Fruit fly (Drosophila melanogaster): ENCODE results near the gene OtopLa.

OtopLa gene

DNA sequence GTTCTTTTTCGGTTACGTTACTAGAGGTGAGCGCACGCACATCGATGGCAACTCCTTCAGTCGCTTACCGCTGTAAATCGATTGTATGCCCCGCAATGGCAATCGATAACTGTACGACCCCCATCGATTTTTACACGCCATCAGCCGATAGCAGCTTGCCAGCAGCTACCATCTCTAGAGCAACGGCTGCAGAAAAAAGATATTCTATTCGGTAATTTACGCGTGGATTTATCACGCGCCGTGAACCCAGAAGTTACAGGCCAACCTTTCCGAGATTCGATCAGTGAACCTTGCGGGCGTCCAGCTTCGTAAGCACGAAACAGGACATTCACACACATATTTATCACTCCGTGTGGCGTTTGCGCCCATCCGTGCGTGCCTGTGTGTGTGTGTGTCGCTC is 17.6 kb upstream of the OtopLa start, which contains the start of the genes Sirt4 and CG4119 (continued):
- TF ChIP-seq Gsc (GFP tag; IDR thresholded peaks at IDR 0.05) (no peak), Rx (GFP tag; IDR thresholded peaks at IDR 0.05) (no peak), tx (GFP tag; optimal IDR thresholded peaks at IDR 0.05) (peak; percentile 26), bcd (GFP tag; optimal IDR thresholded peaks at IDR 0.05) (no peak), CG14441 (GFP tag; IDR thresholded peaks at IDR 0.05) (no peak), CG3065 (GFP tag; optimal IDR thresholded peaks at IDR 0.05) (no peak), sqz (GFP tag; optimal IDR thresholded peaks at IDR 0.05) (no peak), CTCF (GFP tag; optimal IDR thresholded peaks at IDR 0.05) (no peak), MBD-R2 (GFP tag; IDR thresholded peaks at IDR 0.05) (peak; percentile 96), CkIIα-i1 (GFP tag; IDR thresholded peaks at IDR 0.05) (no peak), fd64A (GFP tag; optimal IDR thresholded peaks at IDR 0.05) (no peak), ato (GFP tag; IDR thresholded peaks at IDR 0.05; ENCODE audit: partially characterized antibody) (peak; percentile 98), oc (tag; optimal IDR thresholded peaks at IDR 0.05) (peak; percentile 17), wor (GFP tag; IDR thresholded peaks at IDR 0.05) (no peak), Fer2 (tag; optimal IDR thresholded peaks at IDR 0.05) (no peak), CG30431 (GFP tag; optimal IDR thresholded peaks at IDR 0.05) (no peak), h (optimal IDR thresholded peaks at IDR 0.05) (no peak), CG6813 (GFP tag; optimal IDR thresholded peaks at IDR 0.05) (no peak), schlank (tag; optimal IDR thresholded peaks at IDR 0.05) (no peak), CG11560 (tag; IDR thresholded peaks at IDR 0.05) (peak; percentile 66; the same call in 2 of the 3 replicates), Hand (GFP tag; optimal IDR thresholded peaks at IDR 0.05) (no peak), CG16815 (GFP tag; optimal IDR thresholded peaks at IDR 0.05) (no peak), Taf1 (GFP tag; IDR thresholded peaks at IDR 0.05) (0 out of 2 replicates have a peak, but pooled peaks have one; percentile 16), dati (GFP tag; IDR thresholded peaks at IDR 0.05) (no peak), sens-2 (GFP tag; IDR thresholded peaks at IDR 0.05) (no peak), br (optimal IDR thresholded peaks at IDR 0.05) (no peak), CG3847 (GFP tag; IDR thresholded peaks at IDR 0.05) (peak; percentile 48), fu2 (GFP tag; optimal IDR thresholded peaks at IDR 0.05) (peak; percentile 21), insv (GFP tag; optimal IDR thresholded peaks at IDR 0.05) (peak in 1 of 2 experiments; percentile 7), CG8388 (GFP tag; optimal IDR thresholded peaks at IDR 0.05) (peak; percentile 3), ash1 (GFP tag; optimal IDR thresholded peaks at IDR 0.05) (no peak), phol (tag; optimal IDR thresholded peaks at IDR 0.05) (peak; percentile 52), Abd-B (GFP tag; optimal IDR thresholded peaks at IDR 0.05) (no peak), CG4328 (GFP tag; optimal IDR thresholded peaks at IDR 0.05) (no peak), CG10267 (tag; optimal IDR thresholded peaks at IDR 0.05) (peak; percentile 41), gcm2 (GFP tag; optimal IDR thresholded peaks at IDR 0.05) (no peak), run (tag; optimal IDR thresholded peaks at IDR 0.05) (no peak), seq (GFP tag; IDR thresholded peaks at IDR 0.05) (no peak), Xrp1 (GFP tag; IDR thresholded peaks at IDR 0.05) (no peak), Nf-YC (tag; optimal IDR thresholded peaks at IDR 0.05) (peak; percentile 30), tup (GFP tag; optimal IDR thresholded peaks at IDR 0.05) (no peak), corto (GFP tag; optimal IDR thresholded peaks at IDR 0.05) (no peak), pum (GFP tag; optimal IDR thresholded peaks at IDR 0.05) (no peak), sima (GFP tag; optimal IDR thresholded peaks at IDR 0.05) (no peak), bsh (GFP tag; optimal IDR thresholded peaks at IDR 0.05) (no peak), ems (GFP tag; optimal IDR thresholded peaks at IDR 0.05) (no peak), CG9797 (GFP tag; optimal IDR thresholded peaks at IDR 0.05) (peak; percentile 32), Bdp1 (GFP tag; optimal IDR thresholded peaks at IDR 0.05) (no peak), Rfx (GFP tag; IDR thresholded peaks at IDR 0.05) (peak; percentile 62), gsb-n (tag; optimal IDR thresholded peaks at IDR 0.05) (no peak), CG9609 (GFP tag; optimal IDR thresholded peaks at IDR 0.05) (no peak), CG17829 (tag; optimal IDR thresholded peaks at IDR 0.05) (peak; percentile 61), Ets97D (GFP tag; optimal IDR thresholded peaks at IDR 0.05) (peak; percentile 72), CG13775 (GFP tag; optimal IDR thresholded peaks at IDR 0.05) (no peak)
